Fruit fly (Drosophila melanogaster) ovary, adult (tissue): ENCODE results near the gene UQCR-Q.

Experiments used
- CG17801 ChIP-seq: fragments of 200-800 bp; optimal IDR thresholded peaks from 2 replicates; lab custom pipeline; 2019; ENCODE audit warnings: missing biosample characterization, mild to moderate bottlenecking, missing genetic modification characterization, moderate library complexity; ENCODE audit not compliant: partially characterized antibody

Gene UQCR-Q

dm6 chr3L:17493256-17493655 is 18.7 kb downstream of the UQCR-Q start:
- no peak for TF ChIP-seq CG17801 (GFP tag; lab: Kevin White, UChicago)

DNA sequence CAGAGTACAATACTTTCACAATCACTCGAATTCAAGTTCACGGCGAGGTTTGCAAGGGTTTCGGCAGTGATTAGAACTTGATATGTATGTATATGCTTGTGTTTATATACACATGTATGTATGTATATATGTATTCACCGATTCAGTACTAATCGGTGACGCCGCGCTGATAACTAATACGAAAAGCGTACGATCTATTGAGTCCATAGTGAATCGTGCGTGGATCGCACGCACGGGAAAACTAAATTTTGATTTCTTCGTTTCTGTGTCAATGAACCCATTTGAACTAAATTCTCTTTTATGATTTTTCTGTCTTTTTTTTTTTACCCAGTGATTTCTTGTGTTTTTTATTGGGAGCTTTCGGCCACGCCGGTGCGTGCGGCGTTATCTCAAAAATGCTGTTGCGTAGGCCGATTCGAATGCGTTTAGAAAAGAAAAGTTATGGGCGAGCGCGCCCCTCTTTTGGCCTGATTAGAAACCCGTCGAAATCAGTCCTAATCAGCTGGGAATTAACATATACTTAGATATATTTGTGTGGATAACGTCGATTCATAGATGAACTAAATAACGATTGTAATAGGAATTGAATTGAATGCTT is 19.3 kb downstream of the UQCR-Q start:
- TF ChIP-seq CG17801 (GFP tag; lab: Kevin White, UChicago), result no peak

DNA sequence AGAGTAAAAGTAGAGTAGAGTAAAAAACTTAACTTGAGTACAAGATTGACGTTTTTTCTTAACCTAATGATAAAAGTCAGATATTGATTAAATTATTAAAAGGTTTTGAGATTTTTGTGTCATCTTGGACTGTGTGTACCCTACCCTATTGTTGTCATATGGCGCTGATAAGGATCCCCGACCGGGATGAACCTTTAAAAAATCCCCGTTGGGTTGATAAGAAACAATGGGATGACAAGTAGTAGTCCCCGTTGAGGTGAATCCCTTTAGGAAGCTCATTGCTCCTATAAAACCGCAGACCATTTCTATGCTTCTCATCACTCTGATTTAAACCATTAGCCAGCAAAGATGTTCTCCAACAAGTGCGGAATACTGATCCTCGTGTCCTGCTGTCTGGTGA is 20.0 kb downstream of the UQCR-Q start, which contains the start of gene edin:
edin (plus strand) TSS at position 340 of the 400 bp plus-strand sequence.
- no peak for TF ChIP-seq CG17801 (GFP tag; lab: Kevin White, UChicago)

dm6 chr3L:17495266-17495961 is 20.9 kb downstream of the UQCR-Q start:
- TF ChIP-seq CG17801 (GFP tag; lab: Kevin White, UChicago), result no peak

dm6 chr3L:17496012-17496411 is 21.5 kb downstream of the UQCR-Q start:
- no peak for TF ChIP-seq CG17801 (GFP tag; lab: Kevin White, UChicago)

DNA sequence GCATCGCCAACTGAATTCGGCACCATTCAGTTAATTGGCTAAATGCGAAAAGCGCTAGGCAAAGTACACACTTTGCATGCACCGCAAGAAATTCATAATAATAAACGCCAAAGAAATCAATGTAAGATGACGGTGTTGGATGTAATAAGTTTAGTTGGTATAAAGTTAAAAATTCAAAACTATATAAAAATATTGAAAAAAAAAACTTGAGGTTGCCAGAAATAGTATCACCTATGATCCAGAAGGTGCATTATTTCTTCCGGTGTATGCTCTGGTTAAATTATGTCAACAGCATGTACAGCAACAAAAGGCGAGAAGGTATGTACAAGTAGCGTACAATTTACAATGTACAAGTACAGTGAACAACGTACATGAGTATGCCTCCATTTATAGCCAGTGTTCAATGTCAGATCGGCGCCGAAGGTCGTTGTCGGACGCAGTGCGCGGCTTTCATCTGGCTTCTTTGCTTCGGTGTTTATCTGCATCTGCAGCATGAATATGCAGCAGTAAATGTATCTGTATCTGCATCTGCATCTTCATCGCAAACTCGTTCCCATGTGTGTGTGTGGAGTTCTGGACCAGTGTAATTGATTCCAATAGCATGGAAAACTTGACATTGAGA is 22.4 kb downstream of the UQCR-Q start:
- no peak for TF ChIP-seq CG17801 (GFP tag; lab: Kevin White, UChicago)

- no peak for TF ChIP-seq CG17801 (GFP tag; lab: Kevin White, UChicago)
Measured at dm6 chr3L:17497969-17498368, 23.4 kb downstream of the UQCR-Q start.

- TF ChIP-seq CG17801 (GFP tag; lab: Kevin White, UChicago), result no peak
Measured at dm6 chr3L:17498952-17499710, 24.6 kb downstream of the UQCR-Q start.

- peak; percentile 16 for TF ChIP-seq CG17801 (GFP tag; lab: Kevin White, UChicago)
Measured at dm6 chr3L:17500315-17500985, 25.9 kb downstream of the UQCR-Q start.

DNA sequence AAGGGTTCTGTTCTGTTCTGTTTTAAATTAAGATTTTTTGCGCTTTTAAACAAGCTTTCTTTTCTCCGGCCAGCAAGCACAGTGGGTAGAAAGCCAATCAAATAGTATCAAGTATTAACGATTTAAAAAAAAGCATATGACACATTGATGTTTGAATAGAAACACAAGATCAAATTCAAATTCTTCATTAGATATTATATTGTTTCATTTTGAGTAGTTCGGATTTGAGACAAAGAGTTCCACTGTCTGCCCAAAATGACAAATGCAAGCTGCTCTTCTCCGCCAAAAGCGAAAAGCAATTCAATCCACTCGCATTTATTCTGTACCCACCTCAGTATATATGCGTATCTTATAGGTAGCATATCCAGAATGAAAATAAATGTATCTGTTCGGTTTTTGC is 27.7 kb downstream of the UQCR-Q start:
- no peak for TF ChIP-seq CG17801 (GFP tag; lab: Kevin White, UChicago)

DNA sequence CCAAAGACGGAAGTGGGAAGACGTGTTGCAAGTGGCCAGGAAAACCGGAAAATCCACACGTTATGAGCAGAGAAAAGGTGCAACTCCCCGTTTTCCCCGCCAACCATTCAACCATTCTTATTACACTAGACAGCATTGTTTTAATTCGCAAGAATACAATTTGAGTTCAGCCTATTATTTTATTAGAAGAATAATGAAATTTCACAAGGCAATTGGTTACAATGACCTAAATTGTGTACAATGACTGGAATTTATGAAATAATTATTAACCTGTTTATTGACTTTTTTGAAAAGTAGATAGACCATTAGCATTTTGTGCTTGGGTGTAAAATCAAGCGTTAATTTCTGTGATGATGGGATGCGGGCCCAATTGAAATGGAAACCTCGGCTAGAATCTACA is 30.0 kb downstream of the UQCR-Q start:
- no peak for TF ChIP-seq CG17801 (GFP tag; lab: Kevin White, UChicago)

dm6 chr3L:17506005-17506760 is 31.6 kb downstream of the UQCR-Q start:
- no peak for TF ChIP-seq CG17801 (GFP tag; lab: Kevin White, UChicago)

- no peak for TF ChIP-seq CG17801 (GFP tag; lab: Kevin White, UChicago)
Measured at dm6 chr3L:17506830-17507229, 32.3 kb downstream of the UQCR-Q start.

DNA sequence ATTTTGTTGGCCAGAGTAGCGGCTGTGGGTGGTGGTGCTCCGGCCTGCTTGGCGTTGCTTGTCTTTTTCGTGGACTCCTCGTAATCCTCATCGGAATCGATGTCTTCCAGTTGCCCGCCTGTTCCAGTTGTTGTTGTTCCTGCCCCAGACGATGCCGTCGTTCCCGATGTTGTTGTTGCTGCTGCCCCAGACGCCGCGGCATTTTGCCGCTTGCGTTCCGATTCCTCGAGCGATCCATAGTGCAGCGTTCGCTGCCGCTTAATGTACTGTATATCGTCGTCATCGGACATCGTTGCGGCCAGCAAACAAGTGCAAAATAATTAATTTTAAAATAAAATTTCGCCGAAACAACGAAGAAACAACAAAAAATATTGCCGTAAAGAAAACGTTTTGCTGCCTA is 38.9 kb downstream of the UQCR-Q start:
- TF ChIP-seq CG17801 (GFP tag; lab: Kevin White, UChicago), result no peak
